Worm (Caenorhabditis elegans): ENCODE results near the gene ins-6.
"Not testable (repeated sequence)": the region's sequence is repeated elsewhere in the genome, so short reads cannot be mapped to it uniquely, and the experiment has no call there.

DNA sequence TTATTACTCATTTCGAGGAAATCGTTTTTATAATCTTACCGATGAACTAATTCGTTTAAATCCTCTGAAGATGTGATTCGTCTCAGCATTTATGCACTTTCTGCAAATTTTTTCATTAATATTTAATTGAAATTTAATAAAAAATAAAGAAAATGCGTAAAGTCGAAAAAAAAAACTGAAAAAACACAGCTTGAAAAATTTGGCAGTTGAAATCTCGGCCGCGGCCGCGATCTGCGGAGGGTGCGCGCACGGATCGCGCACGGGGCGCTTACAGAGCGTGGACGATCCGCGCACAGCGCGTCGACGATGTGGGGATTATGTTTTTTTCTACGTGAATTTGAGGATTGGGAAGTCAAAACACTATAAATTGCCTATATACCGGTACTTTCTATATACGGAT is 8.7 kb downstream of the ins-6 start, which contains the start of gene ZK84.4:
- not testable (repeated sequence) for TF ChIP-seq egrh-3 (GFP tag; IDR thresholded peaks at IDR 0.05); somi-1 (GFP tag; optimal IDR thresholded peaks at IDR 0.05); fkh-3 (tag; optimal IDR thresholded peaks at IDR 0.05); lsy-27 (tag; optimal IDR thresholded peaks at IDR 0.05; ENCODE audit: borderline replicate concordance, insufficient read depth); snpc-4 (GFP tag; optimal IDR thresholded peaks at IDR 0.05); snpc-4 (tag; optimal IDR thresholded peaks at IDR 0.05); Y53G8AR.9 (GFP tag; conservative IDR thresholded peaks at IDR 0.05); ceh-27 (GFP tag; optimal IDR thresholded peaks at IDR 0.05); unc-62 (GFP tag; optimal IDR thresholded peaks at IDR 0.05); attf-5 (GFP tag; optimal IDR thresholded peaks at IDR 0.05); ceh-100 (GFP tag; IDR thresholded peaks at IDR 0.05); ets-4 (GFP tag; optimal IDR thresholded peaks at IDR 0.05)
